Worm (Caenorhabditis elegans): ENCODE data around the gene far-5.

Gene far-5

DNA sequence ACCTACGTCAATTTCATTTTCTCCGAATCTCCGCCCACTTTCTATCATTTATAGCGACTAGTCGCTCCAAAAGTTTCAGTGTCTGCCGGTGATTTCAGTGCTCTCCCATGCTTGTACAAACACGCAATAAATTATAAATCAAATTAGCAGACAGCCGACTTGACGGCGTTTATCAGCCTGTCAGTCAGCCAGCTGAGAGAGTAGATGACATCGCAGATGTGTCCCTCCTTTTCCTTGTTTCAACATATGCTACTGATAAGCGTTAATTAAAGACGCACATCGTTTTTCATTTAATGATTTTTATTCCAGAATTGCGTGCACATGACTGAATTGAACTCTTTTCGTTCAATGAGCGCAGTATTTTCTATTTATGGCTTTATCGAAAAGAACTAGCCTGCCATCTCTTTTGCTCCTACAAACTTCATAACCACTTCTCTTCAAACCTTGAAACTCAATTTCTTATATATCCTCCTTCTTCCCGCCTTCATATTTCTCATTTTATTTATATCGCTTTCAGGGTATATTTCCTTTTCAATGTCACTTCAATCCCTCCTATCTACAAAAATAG is 47.9 kb downstream of the far-5 start, which contains the start of gene lap-2:
Gene lap-2 (plus strand): TSS at position 518 of the 568 bp plus-strand sequence.
- no peak for TF ChIP-seq W03F9.2 (tag; optimal IDR thresholded peaks at IDR 0.05)
- TF ChIP-seq him-1 (tag; optimal IDR thresholded peaks at IDR 0.05): no peak
- no peak for TF ChIP-seq dao-5 (tag; optimal IDR thresholded peaks at IDR 0.05)

DNA sequence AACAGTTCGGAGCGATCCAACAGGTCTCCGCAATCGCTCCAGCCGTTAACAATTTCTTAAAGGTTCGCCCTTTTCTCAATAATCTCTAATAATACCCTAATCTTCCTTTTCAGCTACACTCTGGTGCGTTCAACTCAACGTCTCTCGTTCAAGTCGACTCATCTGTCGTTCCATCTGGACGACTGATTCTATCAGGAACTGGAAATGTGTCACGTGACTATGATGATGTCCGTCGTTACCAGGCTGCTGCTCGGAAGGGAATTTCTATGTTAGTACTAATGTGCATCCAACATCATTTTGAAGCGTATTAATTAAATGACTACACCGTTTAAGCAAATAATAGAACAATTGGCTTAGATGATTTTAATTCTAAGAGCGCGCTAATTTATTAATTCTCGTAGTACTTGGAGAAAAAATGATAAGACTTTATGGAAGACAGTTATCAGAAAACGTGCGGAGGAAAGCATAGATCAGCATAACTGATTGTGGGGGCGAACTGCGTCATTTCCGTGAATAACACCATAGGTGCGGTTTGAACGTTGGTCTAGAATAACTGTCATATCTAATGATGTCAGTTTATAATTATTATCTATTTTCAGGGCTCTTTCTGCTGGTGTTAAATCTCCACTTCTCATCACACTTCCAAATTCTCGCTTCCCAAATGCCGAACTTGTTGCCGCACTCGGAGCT is 48.6 kb downstream of the far-5 start:
- TF ChIP-seq him-1 (tag; optimal IDR thresholded peaks at IDR 0.05): no peak
- no peak for TF ChIP-seq dao-5 (tag; optimal IDR thresholded peaks at IDR 0.05)
- TF ChIP-seq W03F9.2 (tag; optimal IDR thresholded peaks at IDR 0.05): no peak

DNA sequence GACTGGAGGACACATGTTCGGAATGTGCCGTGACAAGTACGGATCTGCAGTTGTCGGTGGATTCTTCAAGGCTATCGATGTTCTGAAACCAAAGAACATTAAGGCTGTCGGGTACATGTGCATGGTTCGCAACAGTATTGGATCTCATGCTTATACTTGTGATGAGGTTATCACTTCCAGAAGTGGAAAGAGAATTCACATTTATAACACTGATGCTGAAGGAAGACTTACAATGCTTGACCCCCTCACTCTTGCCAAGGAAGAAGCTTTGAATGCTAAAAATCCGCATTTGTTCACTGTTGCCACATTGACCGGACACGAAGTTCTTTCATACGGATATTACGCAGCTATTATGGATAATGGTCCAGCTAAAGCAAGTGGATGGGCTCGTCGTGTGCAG is 49.6 kb downstream of the far-5 start:
- no peak for TF ChIP-seq dao-5 (tag; optimal IDR thresholded peaks at IDR 0.05)
- no peak for TF ChIP-seq W03F9.2 (tag; optimal IDR thresholded peaks at IDR 0.05)
- no peak for TF ChIP-seq him-1 (tag; optimal IDR thresholded peaks at IDR 0.05)
